Worm (Caenorhabditis elegans) whole organism, L2 larva: ENCODE measurements around the gene ubc-18.

ENCODE experiments used
- alr-1 ChIP-seq: fragments of 150-350 bp; optimal IDR thresholded peaks from 2 replicates; lab custom pipeline; 2014; ENCODE audit warnings: missing biosample characterization, missing genetic modification characterization
- ama-1 ChIP-seq: fragments of 150-350 bp; optimal IDR thresholded peaks from 2 replicates; lab custom pipeline; 2018; ENCODE audit warnings: inconsistent platforms
- blmp-1 ChIP-seq: sonication (generic microtip); optimal IDR thresholded peaks from 2 replicates; lab custom pipeline; 2017; ENCODE audit warnings: missing genetic modification characterization, mild to moderate bottlenecking, missing compliant biosample characterization, antibody characterized with exemption, moderate library complexity; ENCODE audit not compliant: insufficient read depth
- ceh-82 ChIP-seq: fragments of 150-350 bp; optimal IDR thresholded peaks from 2 replicates; lab custom pipeline; 2014; ENCODE audit warnings: missing biosample characterization, missing genetic modification characterization
- elt-3 ChIP-seq: sonication (generic microtip); optimal IDR thresholded peaks from 2 replicates; lab custom pipeline; 2017; ENCODE audit warnings: missing biosample characterization, missing genetic modification characterization
- lin-13 ChIP-seq: fragments of 150-350 bp; optimal IDR thresholded peaks from 2 replicates; lab custom pipeline; 2014; ENCODE audit warnings: missing biosample characterization, missing genetic modification reagents, missing genetic modification characterization
- lin-39 ChIP-seq: fragments of 150-350 bp; optimal IDR thresholded peaks from 2 replicates; lab custom pipeline; 2014; ENCODE audit warnings: missing biosample characterization, missing genetic modification reagents, missing genetic modification characterization
- lsy-2 ChIP-seq, 2 experiments: fragments of 150-350 bp in 1 of 2; sonication (generic microtip) in 1 of 2; optimal IDR thresholded peaks; 2 replicates each; lab custom pipeline; 2014 to 2017; ENCODE audit warnings: missing biosample characterization in 2 of 2, missing genetic modification characterization in 2 of 2
- nhr-12 ChIP-seq: fragments of 150-350 bp; optimal IDR thresholded peaks from 2 replicates; lab custom pipeline; 2014; ENCODE audit warnings: missing biosample characterization, missing genetic modification characterization
- nhr-23 ChIP-seq: fragments of 150-350 bp; optimal IDR thresholded peaks from 2 replicates; lab custom pipeline; 2014; ENCODE audit warnings: missing biosample characterization, missing genetic modification reagents, missing genetic modification characterization
- nhr-77 ChIP-seq: fragments of 150-350 bp; optimal IDR thresholded peaks from 2 replicates; lab custom pipeline; 2014; ENCODE audit warnings: missing biosample characterization, missing genetic modification characterization
- skn-1 ChIP-seq: sonication (generic microtip); optimal IDR thresholded peaks from 2 replicates; lab custom pipeline; 2017; ENCODE audit warnings: missing biosample characterization, missing genetic modification characterization
- unc-62 ChIP-seq: fragments of 150-350 bp; optimal IDR thresholded peaks from 2 replicates; lab custom pipeline; 2014; ENCODE audit warnings: missing biosample characterization, missing genetic modification reagents, missing genetic modification characterization

DNA sequence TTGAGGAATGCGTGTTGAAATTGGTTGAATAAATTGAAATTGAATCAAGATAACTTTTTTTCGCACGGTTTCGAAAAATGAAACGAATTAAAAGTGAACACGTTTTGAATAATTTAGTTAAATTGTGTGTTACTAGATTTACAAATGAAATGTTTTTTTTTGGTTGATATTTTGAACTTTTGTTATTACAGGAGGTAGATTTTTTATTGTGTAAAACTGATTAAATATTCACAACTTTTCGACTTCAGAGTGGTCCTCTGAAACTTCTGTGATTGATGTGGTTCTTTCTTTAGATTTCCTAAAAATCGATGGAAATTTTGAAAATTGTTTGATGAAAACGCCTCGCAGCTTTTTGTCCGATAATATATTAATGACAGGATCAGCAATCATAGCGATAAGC lies 8.0 kb upstream of the ubc-18 start, which contains the start of gene ZK418.13:
- TF ChIP-seq skn-1 (tag; lab: Kevin White, UChicago) (no peak), blmp-1 (no peak), nhr-77 (no peak), alr-1 (tag; lab: Kevin White, UChicago) (no peak), nhr-23 (tag; lab: Kevin White, UChicago) (no peak), lin-39 (no peak), lsy-2 (tag; optimal IDR thresholded peaks at IDR 0.05; lab: Kevin White, UChicago) (no peak), lin-13 (no peak), unc-62 (GFP tag; lab: Kevin White, UChicago) (no peak), nhr-12 (no peak), ceh-82 (no peak), elt-3 (tag; lab: Kevin White, UChicago) (no peak), ama-1 (no peak)
